Worm (Caenorhabditis elegans): ENCODE measurements around the gene K05F1.8.

ce11 chrII:5774120-5774519, 25.3 kb downstream of the K05F1.8 start, which contains the start of the genes dmd-5 and F10C1.1:
- TF ChIP-seq him-1 (tag; optimal IDR thresholded peaks at IDR 0.05) = no peak
- no peak for TF ChIP-seq W03F9.2 (tag; optimal IDR thresholded peaks at IDR 0.05)
- TF ChIP-seq dao-5 (tag; optimal IDR thresholded peaks at IDR 0.05) = no peak
